2 fruit fly cellular contexts compared by ENCODE assay signal in the genomic region with DNA sequence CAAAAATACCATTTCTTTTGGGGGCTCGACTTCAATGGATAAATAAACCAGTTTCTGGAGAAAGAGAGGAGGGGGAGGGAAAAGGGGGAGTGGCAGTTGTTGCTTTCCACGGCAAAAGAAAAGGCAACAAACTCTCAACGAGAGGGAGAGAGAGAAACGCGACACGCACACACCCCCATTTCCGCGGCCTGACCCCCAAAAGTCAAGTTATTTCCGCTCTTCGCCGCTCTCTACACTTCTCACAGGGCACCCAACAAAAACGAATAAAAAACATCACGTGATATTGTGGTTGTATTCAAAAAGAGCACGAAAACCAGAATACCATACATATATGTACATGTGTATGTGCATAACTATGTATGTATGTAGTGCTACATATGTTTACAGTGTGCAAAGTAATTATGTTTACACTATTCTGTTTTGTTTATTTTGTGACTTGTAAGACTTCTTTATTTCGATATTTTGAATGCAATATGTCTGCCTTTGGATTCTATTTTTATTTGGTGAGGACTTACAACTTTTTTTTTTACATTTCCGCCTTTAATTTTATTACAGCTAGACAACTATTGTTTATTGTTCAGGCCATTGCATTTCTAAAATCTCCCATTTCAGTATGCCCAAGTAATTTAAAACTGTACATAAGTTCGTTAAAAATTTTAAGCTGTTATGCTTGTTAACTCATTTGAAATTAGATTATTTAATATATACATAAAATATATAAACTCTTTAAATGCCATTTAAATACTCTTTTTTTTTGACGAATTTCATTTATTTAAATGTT.
TF ChIP-seq lines count a peak whose summit lies in the region.

No protein-coding gene starts in this region.

TF ChIP-seq in whole organism, embryonic, 481 proteins besides CTCF, POLR2A, EP300 and RAD21 (continued from another document and continues in another):
- peak; percentile 91 to 93 for TF ChIP-seq Trl (optimal IDR thresholded peaks at IDR 0.05; lab: Kevin White, UChicago)
- TF ChIP-seq Trl (GFP tag; optimal IDR thresholded peaks at IDR 0.05; lab: Kevin White, UChicago), result peak; percentile 59
- peak; percentile 13 for TF ChIP-seq BEAF-32 (GFP tag; optimal IDR thresholded peaks at IDR 0.05; lab: Kevin White, UChicago)
- no peak for TF ChIP-seq CG8765 (GFP tag; IDR thresholded peaks at IDR 0.05; lab: Robert Waterston, UW)
- peak; percentile 80 for TF ChIP-seq CrebB (tag; optimal IDR thresholded peaks at IDR 0.05; lab: Kevin White, UChicago)
- no peak for TF ChIP-seq vnd (GFP tag; IDR thresholded peaks at IDR 0.05; lab: Robert Waterston, UW; ENCODE audit: partially characterized antibody)
- TF ChIP-seq NC2β (GFP tag; optimal IDR thresholded peaks at IDR 0.05; lab: Kevin White, UChicago), result peak; percentile 9
- peak; percentile 77 for TF ChIP-seq dysf (GFP tag; IDR thresholded peaks at IDR 0.05; lab: Robert Waterston, UW)
- TF ChIP-seq ATbp (GFP tag; optimal IDR thresholded peaks at IDR 0.05; lab: Kevin White, UChicago), result peak; percentile 47
- TF ChIP-seq so (GFP tag; IDR thresholded peaks at IDR 0.05; lab: Robert Waterston, UW), result peak; percentile 50; the same call in 1 of the 3 replicates
- TF ChIP-seq onecut (GFP tag; IDR thresholded peaks at IDR 0.05; lab: Robert Waterston, UW), result peak; percentile 49; the same call in 1 of the 2 replicates
- TF ChIP-seq CG4617 (GFP tag; optimal IDR thresholded peaks at IDR 0.05; lab: Kevin White, UChicago; ENCODE audit: borderline replicate concordance), result peak; percentile 2
- peak; percentile 17 for TF ChIP-seq lbe (GFP tag; optimal IDR thresholded peaks at IDR 0.05; lab: Kevin White, UChicago)
- no peak for TF ChIP-seq Poxn (GFP tag; IDR thresholded peaks at IDR 0.05; lab: Robert Waterston, UW)
- peak; percentile 34 to 64 for TF ChIP-seq dpn (GFP tag; optimal IDR thresholded peaks at IDR 0.05; lab: Kevin White, UChicago)
- TF ChIP-seq dan (GFP tag; IDR thresholded peaks at IDR 0.05; lab: Robert Waterston, UW), result no peak
- no peak for TF ChIP-seq cad (GFP tag; optimal IDR thresholded peaks at IDR 0.05; lab: Kevin White, UChicago)
- TF ChIP-seq CG8478 (optimal IDR thresholded peaks at IDR 0.05; lab: Kevin White, UChicago), result no peak
- no peak for TF ChIP-seq wdn (GFP tag; IDR thresholded peaks at IDR 0.05; lab: Robert Waterston, UW)
- no peak for TF ChIP-seq bigmax (GFP tag; optimal IDR thresholded peaks at IDR 0.05; lab: Kevin White, UChicago)
- TF ChIP-seq exex (tag; optimal IDR thresholded peaks at IDR 0.05; lab: Kevin White, UChicago), result peak; percentile 12
- TF ChIP-seq CG34422 (GFP tag; IDR thresholded peaks at IDR 0.05; lab: Robert Waterston, UW), result peak; percentile 23; the same call in 2 of the 3 replicates
- TF ChIP-seq Aef1 (GFP tag; IDR thresholded peaks at IDR 0.05; lab: Robert Waterston, UW), result no peak; the same call in 2 of the 3 replicates
- TF ChIP-seq sens (GFP tag; lab: Kevin White, UChicago), result peak; percentile 95
- TF ChIP-seq wor (GFP tag; IDR thresholded peaks at IDR 0.05; lab: Robert Waterston, UW), result 0 out of 2 replicates have a peak, but pooled peaks have one; percentile 37
- TF ChIP-seq trh (GFP tag; optimal IDR thresholded peaks at IDR 0.05; lab: Kevin White, UChicago), result peak; percentile 45
- TF ChIP-seq Dip3 (GFP tag; optimal IDR thresholded peaks at IDR 0.05; lab: Kevin White, UChicago), result no peak
- no peak for TF ChIP-seq Rx (GFP tag; IDR thresholded peaks at IDR 0.05; lab: Robert Waterston, UW)
- peak; percentile 75 for TF ChIP-seq CG13775 (GFP tag; optimal IDR thresholded peaks at IDR 0.05; lab: Kevin White, UChicago)
- TF ChIP-seq CG3407 (GFP tag; optimal IDR thresholded peaks at IDR 0.05; lab: Kevin White, UChicago), result peak; percentile 12
- no peak for TF ChIP-seq hkb (optimal IDR thresholded peaks at IDR 0.05; lab: Kevin White, UChicago)
- TF ChIP-seq hkb (GFP tag; IDR thresholded peaks at IDR 0.05; lab: Robert Waterston, UW), result peak; percentile 51; the same call in 1 of the 2 replicates
- peak; percentile 67 for TF ChIP-seq CG4360 (GFP tag; IDR thresholded peaks at IDR 0.05; lab: Robert Waterston, UW)
- 0 out of 2 replicates have a peak, but pooled peaks have one; percentile 49 for TF ChIP-seq Rfx (GFP tag; IDR thresholded peaks at IDR 0.05; lab: Robert Waterston, UW)
- peak in 1 of 2 experiments; percentile 67 for TF ChIP-seq crp (GFP tag; optimal IDR thresholded peaks at IDR 0.05; lab: Kevin White, UChicago)
- peak; percentile 23 for TF ChIP-seq CG16815 (GFP tag; optimal IDR thresholded peaks at IDR 0.05; lab: Kevin White, UChicago)
- TF ChIP-seq CG4404 (GFP tag; IDR thresholded peaks at IDR 0.05; lab: Robert Waterston, UW), result no peak
- peak; percentile 72 for TF ChIP-seq CG2712 (tag; optimal IDR thresholded peaks at IDR 0.05; lab: Kevin White, UChicago)
- peak; percentile 33; the same call in 1 of the 2 replicates for TF ChIP-seq CG32532 (GFP tag; IDR thresholded peaks at IDR 0.05; lab: Robert Waterston, UW)
- peak; percentile 68 for TF ChIP-seq her (GFP tag; optimal IDR thresholded peaks at IDR 0.05; lab: Kevin White, UChicago)
- TF ChIP-seq Ptx1 (GFP tag; IDR thresholded peaks at IDR 0.05; lab: Robert Waterston, UW), result peak; percentile 36; the same call in 1 of the 2 replicates
- TF ChIP-seq CG15514 (GFP tag; optimal IDR thresholded peaks at IDR 0.05; lab: Kevin White, UChicago), result peak; percentile 18
- peak; percentile 79 for TF ChIP-seq CG7839 (tag; optimal IDR thresholded peaks at IDR 0.05; lab: Kevin White, UChicago)
- peak; percentile 24; the same call in 1 of the 2 replicates for TF ChIP-seq Bgb (GFP tag; IDR thresholded peaks at IDR 0.05; lab: Robert Waterston, UW; ENCODE audit: partially characterized antibody)
- TF ChIP-seq amos (GFP tag; IDR thresholded peaks at IDR 0.05; lab: Robert Waterston, UW; ENCODE audit: partially characterized antibody), result peak; percentile 9; the same call in 1 of the 2 replicates
- peak; percentile 76 for TF ChIP-seq CG14710 (tag; optimal IDR thresholded peaks at IDR 0.05; lab: Kevin White, UChicago)
- peak; percentile 46; the same call in 1 of the 2 replicates for TF ChIP-seq lmd (GFP tag; IDR thresholded peaks at IDR 0.05; lab: Robert Waterston, UW)
- no peak for TF ChIP-seq Dref (GFP tag; IDR thresholded peaks at IDR 0.05; lab: Robert Waterston, UW)
- peak; percentile 35; the same call in 1 of the 2 replicates for TF ChIP-seq Atf6 (GFP tag; IDR thresholded peaks at IDR 0.05; lab: Robert Waterston, UW)
- TF ChIP-seq Med (GFP tag; lab: Kevin White, UChicago), result peak; percentile 80
- peak; percentile 64 for TF ChIP-seq gro (GFP tag; optimal IDR thresholded peaks at IDR 0.05; lab: Kevin White, UChicago)
- TF ChIP-seq CG43689 (GFP tag; IDR thresholded peaks at IDR 0.05; lab: Robert Waterston, UW), result no peak
- peak; percentile 8 for TF ChIP-seq schlank (tag; optimal IDR thresholded peaks at IDR 0.05; lab: Kevin White, UChicago)
- peak; percentile 36 for TF ChIP-seq zf30C (GFP tag; optimal IDR thresholded peaks at IDR 0.05; lab: Kevin White, UChicago)
- peak; percentile 92 for TF ChIP-seq CG17829 (tag; optimal IDR thresholded peaks at IDR 0.05; lab: Kevin White, UChicago)
- TF ChIP-seq CG30431 (GFP tag; optimal IDR thresholded peaks at IDR 0.05; lab: Kevin White, UChicago), result peak; percentile 55
- TF ChIP-seq cg (GFP tag; optimal IDR thresholded peaks at IDR 0.05; lab: Kevin White, UChicago), result peak; percentile 97
- TF ChIP-seq CG10654 (GFP tag; optimal IDR thresholded peaks at IDR 0.05; lab: Kevin White, UChicago), result peak; percentile 2
- no peak for TF ChIP-seq CG12155 (GFP tag; optimal IDR thresholded peaks at IDR 0.05; lab: Kevin White, UChicago)

TF ChIP-seq in whole organism, prepupa, 60 proteins besides CTCF, POLR2A, EP300 and RAD21 (continued from another document):
- TF ChIP-seq Hr39 (GFP tag; optimal IDR thresholded peaks at IDR 0.05; lab: Kevin White, UChicago), result peak; percentile 56
- peak; percentile 51 for TF ChIP-seq CG15336 (GFP tag; IDR thresholded peaks at IDR 0.05; lab: Robert Waterston, UW)
- TF ChIP-seq CG8319 (GFP tag; optimal IDR thresholded peaks at IDR 0.05; lab: Kevin White, UChicago), result peak; percentile 55
- TF ChIP-seq cyc (GFP tag; optimal IDR thresholded peaks at IDR 0.05; lab: Kevin White, UChicago), result peak; percentile 59
- peak; percentile 52 for TF ChIP-seq lz (GFP tag; optimal IDR thresholded peaks at IDR 0.05; lab: Kevin White, UChicago)
- TF ChIP-seq CG16779 (tag; optimal IDR thresholded peaks at IDR 0.05; lab: Kevin White, UChicago), result peak; percentile 59
- peak; percentile 40 for TF ChIP-seq spab (GFP tag; optimal IDR thresholded peaks at IDR 0.05; lab: Kevin White, UChicago)
- TF ChIP-seq Hr4 (GFP tag; optimal IDR thresholded peaks at IDR 0.05; lab: Kevin White, UChicago), result peak; percentile 68
- TF ChIP-seq Met (GFP tag; optimal IDR thresholded peaks at IDR 0.05; lab: Kevin White, UChicago), result peak; percentile 61
- peak; percentile 89 for TF ChIP-seq CG6854 (GFP tag; optimal IDR thresholded peaks at IDR 0.05; lab: Kevin White, UChicago)
- no peak for TF ChIP-seq dac (GFP tag; optimal IDR thresholded peaks at IDR 0.05; lab: Kevin White, UChicago)
- TF ChIP-seq svp (GFP tag; lab: Kevin White, UChicago), result peak; percentile 89
- TF ChIP-seq CG6163 (GFP tag; IDR thresholded peaks at IDR 0.05; lab: Robert Waterston, UW), result peak; percentile 80
TF ChIP-seq in whole organism, prepupa: peak in this region for 52.
